Fruit fly (Drosophila melanogaster) whole organism, embryonic: ENCODE results near the gene CG14442.

ENCODE experiments used
- Atf3 ChIP-seq: fragments of 200-800 bp; sonication (Bioruptor generic); optimal IDR thresholded peaks from 3 replicates; lab custom pipeline; 2016; ENCODE audit warnings: missing biosample characterization, missing genetic modification characterization
- Bgb ChIP-seq: fragments of 200-800 bp; sonication (Bioruptor generic); IDR thresholded peaks from 2 replicates; pipeline ENCODE4 v1.3.6; 2022; ENCODE audit warnings: missing biosample characterization, missing genetic modification characterization; ENCODE audit not compliant: partially characterized antibody
- CG10366 ChIP-seq: fragments of 200-800 bp; sonication (Bioruptor generic); IDR thresholded peaks from 2 replicates; pipeline ENCODE4 v1.3.6; 2022; ENCODE audit warnings: missing biosample characterization, missing genetic modification characterization
- CG12769 ChIP-seq: fragments of 200-800 bp; sonication (Bioruptor generic); optimal IDR thresholded peaks from 2 replicates; lab custom pipeline; 2019; ENCODE audit warnings: missing biosample characterization, mild to moderate bottlenecking, missing genetic modification characterization, moderate library complexity
- CG14860 ChIP-seq: fragments of 200-800 bp; sonication (Bioruptor generic); IDR thresholded peaks from 3 replicates; pipeline ENCODE4 v1.3.6; 2022; ENCODE audit warnings: missing biosample characterization, missing genetic modification characterization; ENCODE audit not compliant: partially characterized antibody
- CG1603 ChIP-seq: fragments of 200-800 bp; sonication (Bioruptor generic); optimal IDR thresholded peaks from 2 replicates; lab custom pipeline; 2019; ENCODE audit warnings: missing biosample characterization, mild to moderate bottlenecking, missing genetic modification characterization, moderate library complexity
- CG17802 ChIP-seq: fragments of 200-800 bp; sonication (Bioruptor generic); optimal IDR thresholded peaks from 2 replicates; lab custom pipeline; 2018; ENCODE audit warnings: missing biosample characterization, mild to moderate bottlenecking, missing genetic modification characterization, moderate library complexity
- CG34376 ChIP-seq: fragments of 200-800 bp; sonication (Bioruptor generic); optimal IDR thresholded peaks from 2 replicates; lab custom pipeline; 2018; ENCODE audit warnings: missing biosample characterization, mild to moderate bottlenecking, missing genetic modification characterization
- CG34422 ChIP-seq: fragments of 200-800 bp; sonication (Bioruptor generic); IDR thresholded peaks from 3 replicates; pipeline ENCODE4 v1.3.6; 2022; ENCODE audit warnings: missing biosample characterization, missing genetic modification characterization
- CG4424 ChIP-seq: fragments of 200-800 bp; sonication (Bioruptor generic); optimal IDR thresholded peaks from 3 replicates; lab custom pipeline; 2016; ENCODE audit warnings: missing biosample characterization, missing genetic modification characterization
- CG6254 ChIP-seq: fragments of 200-800 bp; sonication (Bioruptor generic); optimal IDR thresholded peaks from 3 replicates; lab custom pipeline; 2017; ENCODE audit warnings: mild to moderate bottlenecking, missing biosample characterization, missing genetic modification reagents, missing genetic modification characterization
- CG6272 ChIP-seq: fragments of 200-800 bp; sonication (Bioruptor generic); IDR thresholded peaks from 2 replicates; pipeline ENCODE4 v1.3.6; 2022; ENCODE audit warnings: missing biosample characterization, missing genetic modification characterization
- CG6689 ChIP-seq: fragments of 200-800 bp; sonication (Bioruptor generic); IDR thresholded peaks from 2 replicates; pipeline ENCODE4 v1.3.6; 2022; ENCODE audit warnings: missing biosample characterization, missing genetic modification characterization
- CG7556 ChIP-seq: fragments of 200-800 bp; sonication (Bioruptor generic); optimal IDR thresholded peaks from 2 replicates; lab custom pipeline; 2017; ENCODE audit warnings: missing biosample characterization, mild to moderate bottlenecking, missing genetic modification characterization
- CoRest ChIP-seq: fragments of 200-800 bp; sonication (Bioruptor generic); optimal IDR thresholded peaks from 3 replicates; lab custom pipeline; 2018; ENCODE audit warnings: missing biosample characterization, mild to moderate bottlenecking, missing genetic modification characterization, moderate library complexity
- D ChIP-seq, 2 experiments: fragments of 200-800 bp in 1 of 2; fragments of >200 bp in 1 of 2; sonication (Bioruptor generic) in 1 of 2; optimal IDR thresholded peaks; 2 replicates in 1 of 2; 3 replicates in 1 of 2; lab custom pipeline; 2017; ENCODE audit warnings: mild to moderate bottlenecking in 1 of 2, missing biosample characterization in 1 of 2, missing genetic modification characterization in 1 of 2, missing genetic modification reagents in 1 of 2
- H2.0 ChIP-seq: fragments of 200-800 bp; sonication (Bioruptor generic); IDR thresholded peaks from 2 replicates; pipeline ENCODE4 v1.3.6; 2022; ENCODE audit warnings: missing biosample characterization, missing genetic modification characterization
- HLH3B ChIP-seq: fragments of 200-800 bp; sonication (Bioruptor generic); IDR thresholded peaks from 2 replicates; pipeline ENCODE4 v1.3.6; 2022; ENCODE audit warnings: missing biosample characterization, missing genetic modification characterization
- Hr39 ChIP-seq: fragments of >200 bp; optimal IDR thresholded peaks from 2 replicates; lab custom pipeline; 2017
- Mes4 ChIP-seq: fragments of 200-800 bp; sonication (Bioruptor generic); optimal IDR thresholded peaks from 2 replicates; lab custom pipeline; 2016; ENCODE audit warnings: missing biosample characterization, missing genetic modification characterization
- Nf-YB ChIP-seq: fragments of 200-800 bp; sonication (Bioruptor generic); optimal IDR thresholded peaks from 3 replicates; lab custom pipeline; 2019; ENCODE audit warnings: missing biosample characterization, mild to moderate bottlenecking, missing genetic modification characterization, moderate library complexity
- Sry-β ChIP-seq: fragments of 200-800 bp; sonication (Bioruptor generic); optimal IDR thresholded peaks from 2 replicates; lab custom pipeline; 2018; ENCODE audit warnings: missing biosample characterization, mild to moderate bottlenecking, missing genetic modification characterization, moderate library complexity
- Trl ChIP-seq, 3 experiments: fragments of >200 bp in 2 of 3; fragments of 200-800 bp in 1 of 3; sonication (Bioruptor generic) in 1 of 3; optimal IDR thresholded peaks; 2 replicates in 1 of 3; 3 replicates in 2 of 3; lab custom pipeline; 2016 to 2017; ENCODE audit warnings: missing biosample characterization in 1 of 3, missing genetic modification characterization in 1 of 3
- Xrp1 ChIP-seq: fragments of 200-800 bp; sonication (Bioruptor generic); IDR thresholded peaks from 2 replicates; pipeline ENCODE4 v1.3.6; 2022; ENCODE audit warnings: missing biosample characterization, missing genetic modification characterization
- ac ChIP-seq: fragments of 200-800 bp; sonication (Bioruptor generic); optimal IDR thresholded peaks from 3 replicates; lab custom pipeline; 2017; ENCODE audit warnings: missing biosample characterization, mild to moderate bottlenecking, missing genetic modification characterization
- az2 ChIP-seq: fragments of 200-800 bp; sonication (Bioruptor generic); optimal IDR thresholded peaks from 3 replicates; lab custom pipeline; 2016; ENCODE audit warnings: missing biosample characterization, missing genetic modification characterization
- chn ChIP-seq: fragments of 200-800 bp; sonication (Bioruptor generic); optimal IDR thresholded peaks from 2 replicates; lab custom pipeline; 2016; ENCODE audit warnings: missing biosample characterization, missing genetic modification characterization
- crc ChIP-seq: fragments of 200-800 bp; sonication (Bioruptor generic); optimal IDR thresholded peaks from 2 replicates; lab custom pipeline; 2016; ENCODE audit warnings: missing biosample characterization, missing genetic modification characterization
- fru ChIP-seq: fragments of >200 bp; optimal IDR thresholded peaks from 2 replicates; lab custom pipeline; 2017
- ftz-f1 ChIP-seq: fragments of 200-800 bp; sonication (Bioruptor generic); optimal IDR thresholded peaks from 2 replicates; lab custom pipeline; 2016; ENCODE audit warnings: missing biosample characterization, missing genetic modification characterization
- gsb ChIP-seq: fragments of 200-800 bp; sonication (Bioruptor generic); IDR thresholded peaks from 2 replicates; pipeline ENCODE4 v1.3.6; 2022; ENCODE audit warnings: missing biosample characterization, missing genetic modification characterization
- hb ChIP-seq: fragments of 200-800 bp; sonication (Bioruptor generic); IDR thresholded peaks from 3 replicates; pipeline ENCODE4 v1.3.6; 2022; ENCODE audit warnings: missing biosample characterization, missing genetic modification characterization; ENCODE audit not compliant: partially characterized antibody
- her ChIP-seq: fragments of 200-800 bp; sonication (Bioruptor generic); optimal IDR thresholded peaks from 2 replicates; lab custom pipeline; 2016; ENCODE audit warnings: missing biosample characterization, missing genetic modification characterization
- hkb ChIP-seq, 2 experiments: fragments of 200-800 bp in 1 of 2; fragments of >200 bp in 1 of 2; sonication (Bioruptor generic) in 1 of 2; IDR thresholded peaks in 1 of 2; optimal IDR thresholded peaks in 1 of 2; 2 replicates each; pipeline versions ENCODE4 v1.3.6 to Lab custom; 2017 to 2022; ENCODE audit warnings: missing biosample characterization in 1 of 2, missing genetic modification characterization in 1 of 2
- ken ChIP-seq: fragments of 200-800 bp; sonication (Bioruptor generic); IDR thresholded peaks from 3 replicates; pipeline ENCODE4 v1.3.6; 2022; ENCODE audit warnings: missing biosample characterization, missing genetic modification characterization
- kni ChIP-seq: fragments of 200-800 bp; sonication (Bioruptor generic); optimal IDR thresholded peaks from 3 replicates; lab custom pipeline; 2017; ENCODE audit warnings: mild to moderate bottlenecking, missing biosample characterization, missing genetic modification reagents, missing genetic modification characterization
- lola ChIP-seq, 3 experiments: fragments of >200 bp in 2 of 3; fragments of 200-800 bp in 1 of 3; sonication (Bioruptor generic) in 1 of 3; optimal IDR thresholded peaks; 2 replicates each; lab custom pipeline; 2017 to 2019; ENCODE audit warnings: missing biosample characterization in 3 of 3, missing genetic modification characterization in 3 of 3, mild to moderate bottlenecking in 1 of 3, moderate library complexity in 1 of 3
- otp ChIP-seq: fragments of 200-800 bp; sonication (Bioruptor generic); IDR thresholded peaks from 3 replicates; pipeline ENCODE4, ENCODE4 v1.3.6; 2022; ENCODE audit warnings: missing biosample characterization, missing genetic modification characterization
- phol ChIP-seq: fragments of 200-800 bp; sonication (Bioruptor generic); optimal IDR thresholded peaks from 3 replicates; lab custom pipeline; 2018; ENCODE audit warnings: missing biosample characterization, mild to moderate bottlenecking, missing genetic modification characterization, moderate library complexity
- prd ChIP-seq, 3 experiments: fragments of >200 bp in 2 of 3; fragments of 200-800 bp in 1 of 3; sonication (Bioruptor generic) in 1 of 3; optimal IDR thresholded peaks in 2 of 3; IDR thresholded peaks in 1 of 3; 2 replicates in 2 of 3; 3 replicates in 1 of 3; pipeline versions ENCODE4 v1.3.6 to Lab custom; 2017 to 2022; ENCODE audit warnings: missing biosample characterization in 1 of 3, missing genetic modification characterization in 1 of 3
- pzg ChIP-seq: fragments of 200-800 bp; sonication (Bioruptor generic); optimal IDR thresholded peaks from 3 replicates; lab custom pipeline; 2018; ENCODE audit warnings: missing biosample characterization, mild to moderate bottlenecking, missing genetic modification characterization, moderate library complexity
- sc ChIP-seq, 3 experiments: fragments of >200 bp in 2 of 3; fragments of 200-800 bp in 1 of 3; sonication (Bioruptor generic) in 1 of 3; optimal IDR thresholded peaks; 2 replicates in 2 of 3; 3 replicates in 1 of 3; lab custom pipeline; 2017; ENCODE audit warnings: mild to moderate bottlenecking in 1 of 3, missing biosample characterization in 1 of 3, missing genetic modification characterization in 1 of 3, missing genetic modification reagents in 1 of 3
- sima ChIP-seq: fragments of 200-800 bp; sonication (Bioruptor generic); optimal IDR thresholded peaks from 2 replicates; lab custom pipeline; 2016; ENCODE audit warnings: missing biosample characterization, missing genetic modification characterization
- tll ChIP-seq, 2 experiments: fragments of 200-800 bp in 1 of 2; fragments of >200 bp in 1 of 2; sonication (Bioruptor generic) in 1 of 2; optimal IDR thresholded peaks; 2 replicates each; lab custom pipeline; 2017 to 2019; ENCODE audit warnings: missing biosample characterization in 2 of 2, missing genetic modification characterization in 2 of 2, mild to moderate bottlenecking in 1 of 2, moderate library complexity in 1 of 2
- twi ChIP-seq: fragments of 200-800 bp; optimal IDR thresholded peaks from 2 replicates; lab custom pipeline; 2019; ENCODE audit warnings: missing biosample characterization, mild to moderate bottlenecking, missing genetic modification characterization, moderate library complexity
- vvl ChIP-seq: fragments of 200-800 bp; sonication (Bioruptor generic); IDR thresholded peaks from 2 replicates; pipeline ENCODE4 v1.3.6; 2022; ENCODE audit warnings: missing biosample characterization, missing genetic modification characterization

The CG14442 gene

DNA sequence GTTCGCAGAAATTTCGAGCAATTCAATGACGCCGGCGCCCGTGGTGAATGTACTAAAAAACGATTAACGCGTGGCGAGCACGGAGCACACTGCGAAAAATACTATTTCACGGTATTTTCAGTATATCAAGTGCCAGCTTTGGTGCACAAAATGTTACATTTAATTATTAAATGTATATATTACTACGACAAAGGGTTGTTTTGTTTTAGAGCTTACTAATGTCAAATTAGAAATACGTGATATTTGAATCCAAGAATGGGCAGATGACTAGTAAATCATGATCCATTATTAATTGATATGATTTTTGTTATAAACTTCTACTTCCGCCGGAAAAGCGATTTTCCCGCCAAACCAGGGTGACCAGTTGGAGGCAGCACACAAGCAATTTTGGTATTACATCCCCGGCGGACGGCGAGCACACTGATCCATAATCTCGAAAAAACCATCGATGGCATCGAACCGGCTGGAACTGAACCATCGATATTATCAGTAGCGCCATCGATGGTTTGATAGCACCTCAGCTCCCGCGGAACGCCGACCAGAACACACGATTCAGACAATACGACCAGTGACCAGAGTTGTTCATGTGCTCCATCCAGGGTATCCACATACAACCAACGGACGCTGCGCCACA, 40.5 kb downstream of the CG14442 start, which contains the start of the genes CG3226 and Cdc7 (continued):
- peak; percentile 59 for TF ChIP-seq Nf-YB
- no peak for TF ChIP-seq ftz-f1
- peak; percentile 25; the same call in 1 of the 2 replicates for TF ChIP-seq CG10366 (GFP tag; lab: Robert Waterston, UW)
- TF ChIP-seq fru (lab: Kevin White, UChicago), result no peak
- TF ChIP-seq sima (GFP tag; lab: Kevin White, UChicago), result no peak
- TF ChIP-seq her, result no peak
- peak; percentile 74 for TF ChIP-seq phol (tag; lab: Kevin White, UChicago)
- TF ChIP-seq chn, result no peak
- TF ChIP-seq prd (optimal IDR thresholded peaks at IDR 0.05; lab: Kevin White, UChicago), result no peak
- no peak for TF ChIP-seq prd (GFP tag; IDR thresholded peaks at IDR 0.05; lab: Robert Waterston, UW)
- 0 out of 3 replicates have a peak, but pooled peaks have one; percentile 36 for TF ChIP-seq otp (GFP tag; lab: Robert Waterston, UW)
- peak; percentile 48 for TF ChIP-seq az2 (GFP tag; lab: Kevin White, UChicago)
- TF ChIP-seq hkb (optimal IDR thresholded peaks at IDR 0.05; lab: Kevin White, UChicago), result no peak
- peak; percentile 41; the same call in 1 of the 2 replicates for TF ChIP-seq hkb (GFP tag; IDR thresholded peaks at IDR 0.05; lab: Robert Waterston, UW)
- TF ChIP-seq CoRest (tag; lab: Kevin White, UChicago), result peak; percentile 80
- no peak for TF ChIP-seq tll (GFP tag; optimal IDR thresholded peaks at IDR 0.05; lab: Kevin White, UChicago)
- peak; percentile 67; the same call in 1 of the 3 replicates for TF ChIP-seq CG34422 (GFP tag; lab: Robert Waterston, UW)
- no peak for TF ChIP-seq gsb (GFP tag; lab: Robert Waterston, UW)
- TF ChIP-seq kni, result peak; percentile 86
- TF ChIP-seq CG6689 (GFP tag; lab: Robert Waterston, UW), result no peak
- TF ChIP-seq D (optimal IDR thresholded peaks at IDR 0.05; lab: Kevin White, UChicago), result no peak
- peak; percentile 43 for TF ChIP-seq D (GFP tag; optimal IDR thresholded peaks at IDR 0.05; lab: Kevin White, UChicago)
- TF ChIP-seq Xrp1 (GFP tag; lab: Robert Waterston, UW), result no peak
- TF ChIP-seq CG6272 (GFP tag; lab: Robert Waterston, UW), result 0 out of 2 replicates have a peak, but pooled peaks have one; percentile 25
- TF ChIP-seq ken, result no peak
- TF ChIP-seq crc (GFP tag; lab: Kevin White, UChicago), result no peak
- peak; percentile 28; the same call in 1 of the 2 replicates for TF ChIP-seq H2.0 (GFP tag; lab: Robert Waterston, UW)
- TF ChIP-seq Trl (optimal IDR thresholded peaks at IDR 0.05; lab: Kevin White, UChicago), result no peak
- peak; percentile 35 for TF ChIP-seq Trl (GFP tag; optimal IDR thresholded peaks at IDR 0.05; lab: Kevin White, UChicago)
- peak; percentile 65 for TF ChIP-seq twi (tag; lab: Kevin White, UChicago)
- peak; percentile 73 for TF ChIP-seq CG1603 (tag; lab: Kevin White, UChicago)
- peak in 1 of 3 experiments; percentile 47 for TF ChIP-seq lola (GFP tag; optimal IDR thresholded peaks at IDR 0.05; lab: Kevin White, UChicago)
- peak; percentile 38 for TF ChIP-seq CG17802
- TF ChIP-seq CG14860 (GFP tag; lab: Robert Waterston, UW), result peak; percentile 56
- peak; percentile 48 for TF ChIP-seq Sry-β
- TF ChIP-seq CG12769, result peak; percentile 66
- TF ChIP-seq pzg (GFP tag; lab: Kevin White, UChicago), result peak; percentile 81
- peak; percentile 47 for TF ChIP-seq ac (GFP tag; lab: Kevin White, UChicago)
- TF ChIP-seq sc (optimal IDR thresholded peaks at IDR 0.05; lab: Kevin White, UChicago), result no peak
- peak; percentile 48 for TF ChIP-seq sc (GFP tag; optimal IDR thresholded peaks at IDR 0.05; lab: Kevin White, UChicago)
- TF ChIP-seq vvl, result peak; percentile 78
- TF ChIP-seq Bgb (GFP tag; lab: Robert Waterston, UW), result peak; percentile 87
- TF ChIP-seq HLH3B, result peak; percentile 46; the same call in 1 of the 2 replicates
- TF ChIP-seq hb (GFP tag; lab: Robert Waterston, UW), result peak; percentile 58; the same call in 1 of the 3 replicates
- TF ChIP-seq CG6254 (GFP tag; lab: Kevin White, UChicago), result peak; percentile 57
- peak; percentile 66 for TF ChIP-seq Mes4
- TF ChIP-seq CG34376, result peak; percentile 93
- peak; percentile 6 for TF ChIP-seq Atf3 (GFP tag; lab: Kevin White, UChicago)
- no peak for TF ChIP-seq Hr39 (lab: Kevin White, UChicago)
- peak; percentile 67 for TF ChIP-seq CG7556 (GFP tag; lab: Kevin White, UChicago)
- peak; percentile 72 for TF ChIP-seq CG4424
